Worm (Caenorhabditis elegans) whole organism, L4 larva: Measurements from ENCODE around the gene C49H3.3.

Source experiments
- F37D6.2 ChIP-seq: sonication (generic microtip); optimal IDR thresholded peaks from 2 replicates; lab custom pipeline; 2016; ENCODE audit warnings: mild to moderate bottlenecking, missing genetic modification characterization, missing compliant biosample characterization
- F49E8.2 ChIP-seq: sonication (generic microtip); optimal IDR thresholded peaks from 2 replicates; lab custom pipeline; 2016; ENCODE audit warnings: missing compliant biosample characterization, mild to moderate bottlenecking, missing genetic modification characterization, borderline replicate concordance
- T26A8.4 ChIP-seq: fragments of 200-800 bp; sonication (Bioruptor generic); IDR thresholded peaks from 2 replicates; pipeline ENCODE4 v1.3.6; 2022; ENCODE audit warnings: missing genetic modification characterization, missing compliant biosample characterization
- Y48G9A.11 ChIP-seq: fragments of 200-800 bp; sonication (Bioruptor generic); IDR thresholded peaks from 2 replicates; pipeline ENCODE4 v1.3.6; 2022; ENCODE audit warnings: missing genetic modification reagents, missing genetic modification characterization, missing compliant biosample characterization
- Y5F2A.4 ChIP-seq: fragments of 200-800 bp; sonication (Bioruptor generic); optimal IDR thresholded peaks from 2 replicates; lab custom pipeline; 2018; ENCODE audit warnings: mild to moderate bottlenecking, missing genetic modification characterization, missing compliant biosample characterization
- ZK546.5 ChIP-seq, 2 experiments: sonication (generic microtip); optimal IDR thresholded peaks; 2 replicates each; lab custom pipeline; 2017; ENCODE audit warnings: missing biosample characterization in 2 of 2, missing genetic modification characterization in 2 of 2
- aha-1 ChIP-seq: fragments of 150-350 bp; peaks from one replicate; lab custom pipeline; 2014; ENCODE audit warnings: missing biosample characterization, missing genetic modification characterization
- ama-1 ChIP-seq: fragments of 150-350 bp; optimal IDR thresholded peaks from 2 replicates; lab custom pipeline; 2014; ENCODE audit warnings: inconsistent platforms, mixed read lengths
- attf-4 ChIP-seq: sonication (generic microtip); optimal IDR thresholded peaks from 3 replicates; lab custom pipeline; 2017; ENCODE audit warnings: missing biosample characterization, missing genetic modification characterization
- ceh-20 ChIP-seq: fragments of 200-800 bp; sonication (Bioruptor generic); IDR thresholded peaks from 2 replicates; pipeline ENCODE4 v1.3.6; 2022; ENCODE audit warnings: missing genetic modification reagents, missing genetic modification characterization, missing compliant biosample characterization
- ceh-82 ChIP-seq: sonication (generic microtip); optimal IDR thresholded peaks from 2 replicates; lab custom pipeline; 2017; ENCODE audit warnings: missing biosample characterization, missing genetic modification characterization
- cey-2 ChIP-seq: sonication (generic microtip); optimal IDR thresholded peaks from 3 replicates; lab custom pipeline; 2017; ENCODE audit warnings: missing genetic modification characterization, mild to moderate bottlenecking, missing compliant biosample characterization, antibody characterized with exemption, borderline replicate concordance; ENCODE audit not compliant: insufficient read depth
- ctbp-1 ChIP-seq: fragments of 200-800 bp; sonication (Bioruptor generic); IDR thresholded peaks from 2 replicates; pipeline ENCODE4 v1.3.6; 2022; ENCODE audit warnings: missing genetic modification reagents, missing genetic modification characterization, missing compliant biosample characterization
- daf-12 ChIP-seq: fragments of 150-350 bp; optimal IDR thresholded peaks from 2 replicates; lab custom pipeline; 2014; ENCODE audit warnings: missing biosample characterization, missing genetic modification reagents, missing genetic modification characterization
- dmd-8 ChIP-seq: fragments of 200-800 bp; sonication (Bioruptor generic); IDR thresholded peaks from 2 replicates; pipeline ENCODE4 v1.3.6; 2022; ENCODE audit warnings: missing genetic modification characterization, missing compliant biosample characterization
- duxl-1 ChIP-seq: sonication (generic microtip); optimal IDR thresholded peaks from 2 replicates; lab custom pipeline; 2016; ENCODE audit warnings: mild to moderate bottlenecking, missing genetic modification characterization, moderate library complexity, missing compliant biosample characterization; ENCODE audit not compliant: poor library complexity
- egl-43 ChIP-seq: fragments of 200-800 bp; sonication (Bioruptor generic); IDR thresholded peaks from 2 replicates; pipeline ENCODE4 v1.3.6; 2022; ENCODE audit warnings: missing genetic modification reagents, missing genetic modification characterization, missing compliant biosample characterization
- gei-8 ChIP-seq: fragments of 200-800 bp; sonication (Bioruptor generic); optimal IDR thresholded peaks from 2 replicates; lab custom pipeline; 2018; ENCODE audit warnings: mild to moderate bottlenecking, missing genetic modification characterization, missing compliant biosample characterization
- lin-1 ChIP-seq: fragments of 200-800 bp; sonication (Bioruptor generic); IDR thresholded peaks from 2 replicates; pipeline ENCODE4 v1.3.6; 2022; ENCODE audit warnings: missing genetic modification reagents, missing genetic modification characterization, missing compliant biosample characterization
- lin-13 ChIP-seq: fragments of 150-350 bp; optimal IDR thresholded peaks from 2 replicates; lab custom pipeline; 2014; ENCODE audit warnings: missing biosample characterization, missing genetic modification reagents, missing genetic modification characterization
- lin-38 ChIP-seq: fragments of 200-800 bp; sonication (Bioruptor generic); IDR thresholded peaks from 2 replicates; pipeline ENCODE4 v1.3.6; 2022; ENCODE audit warnings: missing genetic modification reagents, missing genetic modification characterization, missing compliant biosample characterization
- lir-3 ChIP-seq: sonication (generic microtip); optimal IDR thresholded peaks from 2 replicates; lab custom pipeline; 2016; ENCODE audit warnings: mild to moderate bottlenecking, missing genetic modification characterization, missing compliant biosample characterization
- nhr-102 ChIP-seq: sonication (generic microtip); optimal IDR thresholded peaks from 2 replicates; lab custom pipeline; 2016; ENCODE audit warnings: mild to moderate bottlenecking, missing genetic modification characterization, moderate library complexity, missing compliant biosample characterization
- nhr-76 ChIP-seq: fragments of 150-350 bp; optimal IDR thresholded peaks from 2 replicates; lab custom pipeline; 2014; ENCODE audit warnings: missing biosample characterization, missing genetic modification characterization
- pqm-1 ChIP-seq: sonication (generic microtip); optimal IDR thresholded peaks from 2 replicates; lab custom pipeline; 2017; ENCODE audit warnings: missing biosample characterization, missing genetic modification characterization
- unc-130 ChIP-seq: sonication (generic microtip); optimal IDR thresholded peaks from 2 replicates; lab custom pipeline; 2016; ENCODE audit warnings: missing genetic modification reagents, missing genetic modification characterization, missing compliant biosample characterization
- unc-39 ChIP-seq: sonication (generic microtip); optimal IDR thresholded peaks from 2 replicates; lab custom pipeline; 2017; ENCODE audit warnings: missing biosample characterization, missing genetic modification characterization
- unc-62 ChIP-seq, 3 experiments: fragments of 150-350 bp in 1 of 3; sonication (generic microtip); optimal IDR thresholded peaks in 2 of 3; peaks in 1 of 3; 1 replicate in 1 of 3; 2 replicates in 2 of 3; lab custom pipeline; 2014 to 2017; ENCODE audit warnings: missing biosample characterization in 3 of 3, missing genetic modification characterization in 3 of 3, missing genetic modification reagents in 3 of 3, missing genotype in 1 of 3
- zag-1 ChIP-seq: fragments of 150-350 bp; optimal IDR thresholded peaks from 2 replicates; lab custom pipeline; 2014; ENCODE audit warnings: missing biosample characterization, missing genetic modification characterization
- zip-2 ChIP-seq: fragments of 150-350 bp; optimal IDR thresholded peaks from 2 replicates; lab custom pipeline; 2014; ENCODE audit warnings: missing biosample characterization, missing genetic modification characterization

Gene C49H3.3

DNA sequence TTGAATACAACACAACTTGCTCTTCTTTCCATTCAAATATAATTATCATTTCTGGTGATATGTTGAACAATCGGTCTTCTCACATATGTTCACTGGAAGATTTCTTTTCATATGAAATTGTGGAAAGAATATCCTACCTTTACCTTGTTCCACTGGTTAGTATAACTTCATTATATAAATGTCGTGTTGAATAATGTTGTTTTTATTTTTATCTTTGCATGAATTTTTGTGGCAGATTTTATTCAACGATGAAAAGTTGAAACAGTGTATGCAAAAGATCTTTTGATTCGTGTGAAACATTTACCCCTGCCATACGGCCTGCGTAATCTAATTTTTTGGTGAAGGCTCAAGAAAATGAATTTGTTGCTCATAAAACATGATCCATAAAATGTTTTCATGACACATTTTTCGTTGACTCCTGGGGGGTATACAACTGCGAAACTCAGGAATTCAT lies 37.8 kb downstream of the C49H3.3 start (continued):
- TF ChIP-seq F37D6.2 (no peak), unc-130 (GFP tag; lab: Kevin White, UChicago) (peak; percentile 73), gei-8 (GFP tag; lab: Kevin White, UChicago) (peak; percentile 6), ceh-82 (no peak), nhr-76 (tag; lab: Kevin White, UChicago) (no peak), ama-1 (lab: Kevin White, UChicago) (peak; percentile 49), Y5F2A.4 (GFP tag; lab: Kevin White, UChicago) (peak; percentile 26), unc-62 (GFP tag; optimal IDR thresholded peaks at IDR 0.05 in 1 of 2; lab: Kevin White, UChicago) (no peak), unc-62 (tag; optimal IDR thresholded peaks at IDR 0.05; lab: Kevin White, UChicago) (no peak), duxl-1 (tag; lab: Kevin White, UChicago) (peak; percentile 60), T26A8.4 (GFP tag; lab: Robert Waterston, UW) (no peak), nhr-102 (tag; lab: Kevin White, UChicago) (no peak), aha-1 (tag; lab: Kevin White, UChicago) (no peak), dmd-8 (0 out of 2 replicates have a peak, but pooled peaks have one; percentile 21), daf-12 (no peak), ZK546.5 (tag; optimal IDR thresholded peaks at IDR 0.05; lab: Kevin White, UChicago) (no peak), egl-43 (GFP tag; lab: Robert Waterston, UW) (no peak), cey-2 (tag; lab: Kevin White, UChicago) (no peak), pqm-1 (tag; lab: Kevin White, UChicago) (no peak), lin-13 (peak; percentile 27), ctbp-1 (GFP tag; lab: Robert Waterston, UW) (peak; percentile 28; the same call in 1 of the 2 replicates), ceh-20 (no peak), F49E8.2 (tag; lab: Kevin White, UChicago) (peak; percentile 94), Y48G9A.11 (GFP tag; lab: Robert Waterston, UW) (0 out of 2 replicates have a peak, but pooled peaks have one; percentile 48), zip-2 (tag; lab: Kevin White, UChicago) (no peak), attf-4 (tag; lab: Kevin White, UChicago) (no peak), lin-38 (GFP tag; lab: Robert Waterston, UW) (peak; percentile 75), lir-3 (tag; lab: Kevin White, UChicago) (no peak), zag-1 (tag; lab: Kevin White, UChicago) (no peak), unc-39 (tag; lab: Kevin White, UChicago) (no peak), lin-1 (GFP tag; lab: Robert Waterston, UW) (no peak)

- no peak for TF ChIP-seq zag-1 (tag; lab: Kevin White, UChicago)
Measured at ce11 chrIV:7967006-7967405, 42.9 kb downstream of the C49H3.3 start, which contains the start of gene F57H12.5. Gene F57H12.5 (plus strand): TSS chrIV:7967306.
